Worm (Caenorhabditis elegans) whole organism, L4 larva: ENCODE measurements around the gene nspg-7.2.
A peak's percentile ranks its signal among the peaks of the same experiment; 100 is the strongest.

Experiments used
- dpl-1 ChIP-seq: fragments of 150-350 bp; optimal IDR thresholded peaks from 2 replicates; lab custom pipeline; 2014; ENCODE audit warnings: missing biosample characterization, missing genetic modification reagents, missing genetic modification characterization
- madf-9 ChIP-seq: fragments of 200-800 bp; sonication (Bioruptor generic); conservative IDR thresholded peaks from 2 replicates; pipeline ENCODE4 v1.3.6; 2022; ENCODE audit warnings: missing genetic modification reagents, missing genetic modification characterization, missing compliant biosample characterization
- mdl-1 ChIP-seq, 2 experiments: fragments of 150-350 bp in 1 of 2; sonication (generic microtip) in 1 of 2; optimal IDR thresholded peaks; 2 replicates each; lab custom pipeline; 2014 to 2017; ENCODE audit warnings: missing biosample characterization in 2 of 2, missing genetic modification characterization in 2 of 2
- nhr-102 ChIP-seq: sonication (generic microtip); optimal IDR thresholded peaks from 2 replicates; lab custom pipeline; 2016; ENCODE audit warnings: mild to moderate bottlenecking, missing genetic modification characterization, moderate library complexity, missing compliant biosample characterization
- nhr-11 ChIP-seq: fragments of 150-350 bp; optimal IDR thresholded peaks from 2 replicates; lab custom pipeline; 2014; ENCODE audit warnings: missing biosample characterization, missing genetic modification characterization
- skn-1 ChIP-seq: fragments of 150-350 bp; optimal IDR thresholded peaks from 2 replicates; lab custom pipeline; 2014; ENCODE audit warnings: missing biosample characterization, missing genetic modification characterization
- snpc-4 ChIP-seq: fragments of 150-350 bp; optimal IDR thresholded peaks from 2 replicates; lab custom pipeline; 2014; ENCODE audit warnings: missing biosample characterization, missing genetic modification characterization

DNA sequence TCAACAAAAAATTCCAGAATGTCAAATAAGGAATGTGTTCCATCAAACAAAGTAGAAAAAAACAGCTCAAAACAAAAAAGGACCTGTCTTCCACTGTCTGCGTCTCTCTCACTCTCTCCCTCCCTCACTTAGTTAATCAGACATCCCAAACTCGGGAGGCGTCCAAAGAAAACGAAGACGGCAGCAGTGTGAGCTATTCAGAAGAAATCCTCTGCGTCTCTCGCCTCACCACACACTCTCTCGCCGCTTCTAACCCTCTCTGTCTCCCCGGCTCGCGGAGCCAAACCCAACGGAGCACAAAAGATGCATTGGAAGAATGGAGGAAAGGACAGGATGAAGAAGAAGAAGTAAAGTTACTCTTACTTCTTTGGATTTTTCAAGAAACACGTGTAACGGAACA lies 37.9 kb downstream of the nspg-7.2 start:
- TF ChIP-seq dpl-1 (GFP tag; lab: Kevin White, UChicago), result peak; percentile 13
- no peak for TF ChIP-seq nhr-11 (tag; lab: Kevin White, UChicago)
- no peak for TF ChIP-seq snpc-4 (tag; lab: Kevin White, UChicago)
- no peak for TF ChIP-seq skn-1 (tag; lab: Kevin White, UChicago)
- no peak for TF ChIP-seq madf-9 (GFP tag; lab: Robert Waterston, UW)
- no peak for TF ChIP-seq nhr-102 (tag; lab: Kevin White, UChicago)
- no peak for TF ChIP-seq mdl-1 (tag; optimal IDR thresholded peaks at IDR 0.05; lab: Kevin White, UChicago)
